Worm (Caenorhabditis elegans) whole organism, L3 larva: ENCODE results near the gene srd-58.
A peak's percentile ranks its signal among the peaks of the same experiment; 100 is the strongest.

Experiments
- ZK546.5 ChIP-seq: sonication (generic microtip); optimal IDR thresholded peaks from 2 replicates; lab custom pipeline; 2017; ENCODE audit warnings: missing biosample characterization, missing genetic modification characterization
- aly-2 ChIP-seq: fragments of 150-350 bp; optimal IDR thresholded peaks from 2 replicates; lab custom pipeline; 2014; ENCODE audit warnings: missing biosample characterization, missing genetic modification characterization
- ama-1 ChIP-seq: fragments of 150-350 bp; optimal IDR thresholded peaks from 2 replicates; lab custom pipeline; 2018
- ceh-28 ChIP-seq: fragments of 150-350 bp; optimal IDR thresholded peaks from 2 replicates; lab custom pipeline; 2014; ENCODE audit warnings: missing biosample characterization, missing genetic modification reagents, missing genetic modification characterization
- ceh-82 ChIP-seq: fragments of 150-350 bp; optimal IDR thresholded peaks from 2 replicates; lab custom pipeline; 2014; ENCODE audit warnings: missing biosample characterization, missing genetic modification characterization
- ceh-9 ChIP-seq: sonication (generic microtip); optimal IDR thresholded peaks from 2 replicates; lab custom pipeline; 2018; ENCODE audit warnings: missing biosample characterization, missing genetic modification characterization
- daf-12 ChIP-seq: fragments of 150-350 bp; optimal IDR thresholded peaks from 2 replicates; lab custom pipeline; 2014; ENCODE audit warnings: missing biosample characterization, missing genetic modification reagents, missing genetic modification characterization
- egl-27 ChIP-seq: sonication (generic microtip); optimal IDR thresholded peaks from 4 replicates; lab custom pipeline; 2017; ENCODE audit warnings: missing biosample characterization, missing genetic modification reagents, missing genetic modification characterization
- egl-5 ChIP-seq: fragments of 150-350 bp; optimal IDR thresholded peaks from 2 replicates; lab custom pipeline; 2017; ENCODE audit warnings: missing biosample characterization, missing genetic modification reagents, missing genetic modification characterization, inconsistent platforms
- elt-1 ChIP-seq: fragments of 150-350 bp; optimal IDR thresholded peaks from 2 replicates; lab custom pipeline; 2014; ENCODE audit warnings: missing biosample characterization, missing genetic modification characterization
- elt-2 ChIP-seq: sonication (generic microtip); optimal IDR thresholded peaks from 2 replicates; lab custom pipeline; 2016; ENCODE audit warnings: missing genetic modification reagents, mild to moderate bottlenecking, missing genetic modification characterization, missing compliant biosample characterization
- elt-3 ChIP-seq, 3 experiments: fragments of 150-350 bp in 1 of 3; sonication (generic microtip) in 2 of 3; optimal IDR thresholded peaks; 2 replicates in 2 of 3; 4 replicates in 1 of 3; lab custom pipeline; 2014 to 2017; ENCODE audit warnings: missing biosample characterization in 3 of 3, missing genetic modification characterization in 3 of 3
- fkh-10 ChIP-seq: sonication (generic microtip); optimal IDR thresholded peaks from 2 replicates; lab custom pipeline; 2017; ENCODE audit warnings: missing biosample characterization, missing genetic modification reagents, missing genetic modification characterization
- fkh-2 ChIP-seq: fragments of 150-350 bp; optimal IDR thresholded peaks from 2 replicates; lab custom pipeline; 2014; ENCODE audit warnings: missing biosample characterization, missing genetic modification reagents, missing genetic modification characterization
- fos-1 ChIP-seq: fragments of 150-350 bp; optimal IDR thresholded peaks from 2 replicates; lab custom pipeline; 2014; ENCODE audit warnings: missing biosample characterization, missing genetic modification characterization
- hmg-11 ChIP-seq: sonication (generic microtip); optimal IDR thresholded peaks from 2 replicates; lab custom pipeline; 2016; ENCODE audit warnings: missing genetic modification characterization, missing compliant biosample characterization
- jun-1 ChIP-seq: fragments of 150-350 bp; optimal IDR thresholded peaks from 2 replicates; lab custom pipeline; 2014; ENCODE audit warnings: missing biosample characterization, missing genetic modification reagents, missing genetic modification characterization
- lin-15B ChIP-seq: fragments of 150-350 bp; optimal IDR thresholded peaks from 2 replicates; lab custom pipeline; 2014; ENCODE audit warnings: missing biosample characterization, missing genetic modification characterization
- lin-39 ChIP-seq: fragments of 150-350 bp; optimal IDR thresholded peaks from 2 replicates; lab custom pipeline; 2018; ENCODE audit warnings: missing biosample characterization, missing genetic modification reagents, missing genetic modification characterization
- lsy-12 ChIP-seq: sonication (generic microtip); optimal IDR thresholded peaks from 2 replicates; lab custom pipeline; 2016; ENCODE audit warnings: mild to moderate bottlenecking, missing genetic modification characterization, missing compliant biosample characterization
- mdl-1 ChIP-seq: fragments of 150-350 bp; optimal IDR thresholded peaks from 2 replicates; lab custom pipeline; 2014; ENCODE audit warnings: missing biosample characterization, missing genetic modification characterization
- mml-1 ChIP-seq: fragments of 150-350 bp; sonication (generic microtip); optimal IDR thresholded peaks from 3 replicates; lab custom pipeline; 2014; ENCODE audit warnings: missing biosample characterization, missing genetic modification characterization
- nfya-1 ChIP-seq: sonication (generic microtip); optimal IDR thresholded peaks from 2 replicates; lab custom pipeline; 2017; ENCODE audit warnings: missing genetic modification characterization, mild to moderate bottlenecking, missing compliant biosample characterization, antibody characterized with exemption, moderate library complexity; ENCODE audit not compliant: insufficient read depth
- nhr-11 ChIP-seq: fragments of 150-350 bp; optimal IDR thresholded peaks from 2 replicates; lab custom pipeline; 2014; ENCODE audit warnings: missing biosample characterization, missing genetic modification characterization
- nhr-23 ChIP-seq: fragments of 150-350 bp; optimal IDR thresholded peaks from 2 replicates; lab custom pipeline; 2014; ENCODE audit warnings: missing biosample characterization, missing genetic modification reagents, missing genetic modification characterization
- nhr-237 ChIP-seq: fragments of 150-350 bp; optimal IDR thresholded peaks from 2 replicates; lab custom pipeline; 2014; ENCODE audit warnings: missing biosample characterization, missing genetic modification characterization
- nhr-25 ChIP-seq: sonication (generic microtip); optimal IDR thresholded peaks from 2 replicates; lab custom pipeline; 2017; ENCODE audit warnings: missing biosample characterization, missing genetic modification characterization
- nhr-67 ChIP-seq: fragments of 150-350 bp; optimal IDR thresholded peaks from 2 replicates; lab custom pipeline; 2014; ENCODE audit warnings: missing biosample characterization, missing genetic modification characterization
- nhr-76 ChIP-seq: fragments of 150-350 bp; sonication (generic microtip); optimal IDR thresholded peaks from 5 replicates; lab custom pipeline; 2014; ENCODE audit warnings: missing biosample characterization, missing genetic modification characterization
- pha-4 ChIP-seq: fragments of 150-350 bp; optimal IDR thresholded peaks from 2 replicates; lab custom pipeline; 2014; ENCODE audit warnings: missing biosample characterization, missing genetic modification reagents, missing genetic modification characterization
- pqm-1 ChIP-seq: fragments of 150-350 bp; optimal IDR thresholded peaks from 2 replicates; lab custom pipeline; 2017; ENCODE audit warnings: missing biosample characterization, missing genetic modification characterization, inconsistent platforms
- sea-2 ChIP-seq: fragments of 150-350 bp; sonication (generic microtip); optimal IDR thresholded peaks from 4 replicates; lab custom pipeline; 2014; ENCODE audit warnings: missing biosample characterization, missing genetic modification reagents, missing genetic modification characterization
- snpc-4 ChIP-seq: fragments of 150-350 bp; optimal IDR thresholded peaks from 2 replicates; lab custom pipeline; 2014; ENCODE audit warnings: missing biosample characterization, missing genetic modification characterization
- unc-39 ChIP-seq: sonication (generic microtip); optimal IDR thresholded peaks from 4 replicates; lab custom pipeline; 2017; ENCODE audit warnings: missing biosample characterization, missing genetic modification characterization
- zag-1 ChIP-seq: fragments of 150-350 bp; optimal IDR thresholded peaks from 2 replicates; lab custom pipeline; 2014; ENCODE audit warnings: missing biosample characterization, missing genetic modification characterization
- ztf-11 ChIP-seq: fragments of 150-350 bp; optimal IDR thresholded peaks from 2 replicates; lab custom pipeline; 2014; ENCODE audit warnings: missing biosample characterization, missing genetic modification characterization
- ztf-4 ChIP-seq: fragments of 150-350 bp; optimal IDR thresholded peaks from 2 replicates; lab custom pipeline; 2014; ENCODE audit warnings: missing biosample characterization, missing genetic modification characterization

The srd-58 gene

DNA sequence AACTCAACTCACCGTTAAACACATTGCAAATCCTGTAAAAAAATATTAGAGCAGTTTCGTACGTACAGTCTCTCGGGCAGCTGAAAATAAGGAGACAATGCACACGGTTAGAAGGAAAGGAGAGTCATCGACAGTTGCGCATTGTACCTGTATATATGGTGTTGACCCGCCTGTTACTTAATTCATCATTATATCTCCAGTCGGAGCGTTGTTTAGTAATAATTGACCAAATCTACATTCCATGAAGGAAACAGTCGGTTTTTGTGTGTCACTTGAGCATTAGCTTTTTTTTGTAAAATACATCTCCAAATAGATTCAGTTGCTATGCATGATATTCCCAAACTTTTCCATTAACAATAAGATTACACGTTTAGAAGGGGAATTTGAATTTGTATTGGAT, 43.3 kb downstream of the srd-58 start, which contains the start of gene C27H5.12:
Gene C27H5.12 (minus strand): TSS at position 101 of the 400 bp plus-strand sequence.
- no peak for TF ChIP-seq jun-1 (tag; lab: Kevin White, UChicago)
- no peak for TF ChIP-seq ceh-82
- TF ChIP-seq zag-1 = no peak
- no peak for TF ChIP-seq nfya-1
- TF ChIP-seq snpc-4 (tag; lab: Kevin White, UChicago) = no peak
- TF ChIP-seq ceh-28 = no peak
- TF ChIP-seq nhr-76 (tag; lab: Kevin White, UChicago) = no peak
- no peak for TF ChIP-seq ztf-4
- no peak for TF ChIP-seq hmg-11 (tag; lab: Kevin White, UChicago)
- TF ChIP-seq egl-5 (tag; lab: Kevin White, UChicago) = no peak
- no peak for TF ChIP-seq elt-1 (tag; lab: Kevin White, UChicago)
- TF ChIP-seq lin-15B = no peak
- TF ChIP-seq nhr-11 (tag; lab: Kevin White, UChicago) = no peak
- TF ChIP-seq lin-39 (tag; lab: Kevin White, UChicago) = no peak
- no peak for TF ChIP-seq egl-27 (tag; lab: Kevin White, UChicago)
- TF ChIP-seq mml-1 (tag; lab: Kevin White, UChicago) = no peak
- TF ChIP-seq fkh-10 (GFP tag; lab: Kevin White, UChicago) = no peak
- TF ChIP-seq fkh-2 (tag; lab: Kevin White, UChicago) = no peak

DNA sequence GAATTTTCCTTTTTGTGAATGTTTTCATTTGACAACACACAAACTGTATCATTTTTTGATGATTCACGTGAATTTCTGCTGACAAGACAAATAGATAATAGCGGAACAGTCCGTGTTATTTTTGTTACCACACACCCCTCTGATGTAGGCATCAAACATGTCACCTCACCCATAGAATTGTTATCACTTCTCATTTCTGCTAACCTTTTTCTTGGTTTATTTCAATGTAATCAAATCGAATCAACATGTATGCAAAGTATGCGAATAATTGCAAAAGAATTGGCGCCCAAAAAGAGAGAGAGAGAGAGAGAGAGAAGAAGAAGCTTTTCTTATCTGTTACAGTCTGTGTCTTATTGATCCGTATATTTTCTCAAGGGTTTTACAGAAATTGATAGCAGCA, 47.4 kb downstream of the srd-58 start:
- no peak for TF ChIP-seq aly-2 (tag; lab: Kevin White, UChicago)
- TF ChIP-seq fkh-2 (tag; lab: Kevin White, UChicago) = no peak
- no peak for TF ChIP-seq elt-3 (tag; optimal IDR thresholded peaks at IDR 0.05; lab: Kevin White, UChicago)
- TF ChIP-seq ceh-28 = peak; percentile 42
- no peak for TF ChIP-seq daf-12
- no peak for TF ChIP-seq ceh-82
- TF ChIP-seq jun-1 (tag; lab: Kevin White, UChicago) = peak; percentile 54
- TF ChIP-seq ztf-11 (tag; lab: Kevin White, UChicago) = no peak
- peak; percentile 6 for TF ChIP-seq fos-1
- TF ChIP-seq nhr-25 = peak; percentile 0
- no peak for TF ChIP-seq ztf-4
- TF ChIP-seq nhr-237 (tag; lab: Kevin White, UChicago) = no peak
- no peak for TF ChIP-seq egl-5 (tag; lab: Kevin White, UChicago)
- peak; percentile 89 for TF ChIP-seq elt-2 (tag; lab: Kevin White, UChicago)
- TF ChIP-seq ceh-9 (tag; lab: Kevin White, UChicago) = no peak
- TF ChIP-seq pqm-1 (tag; lab: Kevin White, UChicago) = peak; percentile 50
- TF ChIP-seq sea-2 (GFP tag; lab: Kevin White, UChicago) = no peak
- TF ChIP-seq unc-39 (tag; lab: Kevin White, UChicago) = no peak
- TF ChIP-seq pha-4 = peak; percentile 64
- peak; percentile 18 for TF ChIP-seq nhr-23
- no peak for TF ChIP-seq mdl-1
- no peak for TF ChIP-seq nhr-67 (tag; lab: Kevin White, UChicago)

- peak; percentile 20 for TF ChIP-seq elt-2 (tag; lab: Kevin White, UChicago)
- no peak for TF ChIP-seq nhr-67 (tag; lab: Kevin White, UChicago)
- TF ChIP-seq ama-1 (lab: Kevin White, UChicago) = peak; percentile 27
- TF ChIP-seq nhr-25 = peak; percentile 13
These were observed 49.5 kb downstream of the srd-58 start, which contains the start of gene C27H5.2 for ce11 chrII:7155392-7155791. Gene C27H5.2, plus strand, starts transcription at chrII:7155581.

DNA sequence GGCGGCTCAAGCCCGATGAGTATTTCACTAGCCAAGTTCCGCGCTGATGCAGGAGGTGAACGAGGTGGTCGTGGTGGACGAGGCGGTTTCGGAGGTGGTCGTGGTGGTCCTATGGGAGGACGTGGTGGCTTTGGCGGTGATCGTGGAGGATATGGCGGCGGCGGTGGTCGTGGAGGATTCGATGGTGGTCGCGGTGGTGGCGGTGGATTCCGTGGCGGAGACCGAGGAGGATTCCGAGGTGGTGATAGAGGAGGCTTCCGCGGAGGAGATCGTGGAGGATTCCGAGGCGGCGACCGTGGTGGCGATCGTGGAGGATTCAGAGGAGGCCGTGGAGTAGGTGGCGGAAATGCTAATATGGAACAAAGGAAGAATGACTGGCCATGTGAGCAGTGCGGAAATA, 50.1 kb downstream of the srd-58 start:
- TF ChIP-seq lsy-12 (tag; lab: Kevin White, UChicago) (no peak), fkh-10 (GFP tag; lab: Kevin White, UChicago) (no peak), mml-1 (tag; lab: Kevin White, UChicago) (no peak), jun-1 (tag; lab: Kevin White, UChicago) (no peak), fos-1 (no peak), egl-27 (tag; lab: Kevin White, UChicago) (no peak), ZK546.5 (no peak), fkh-2 (tag; lab: Kevin White, UChicago) (no peak), hmg-11 (tag; lab: Kevin White, UChicago) (no peak)
